Worm (Caenorhabditis elegans) whole organism, L1 larva: ENCODE data around the gene sre-54.

Source experiments
- aha-1 ChIP-seq: fragments of 150-350 bp; optimal IDR thresholded peaks from 2 replicates; lab custom pipeline; 2014; ENCODE audit warnings: missing biosample characterization, missing genetic modification characterization
- alr-1 ChIP-seq: fragments of 200-800 bp; sonication (Bioruptor generic); optimal IDR thresholded peaks from 2 replicates; lab custom pipeline; 2018; ENCODE audit warnings: borderline replicate concordance, mild to moderate bottlenecking, missing genetic modification characterization, missing compliant biosample characterization
- blmp-1 ChIP-seq: fragments of 150-350 bp; optimal IDR thresholded peaks from 2 replicates; lab custom pipeline; 2014; ENCODE audit warnings: missing biosample characterization, missing genetic modification characterization
- ceh-63 ChIP-seq: fragments of 200-800 bp; sonication (Bioruptor generic); optimal IDR thresholded peaks from 2 replicates; lab custom pipeline; 2018; ENCODE audit warnings: mild to moderate bottlenecking, missing genetic modification characterization, missing compliant biosample characterization
- ceh-8 ChIP-seq: fragments of 200-800 bp; sonication (Bioruptor generic); optimal IDR thresholded peaks from 2 replicates; lab custom pipeline; 2018; ENCODE audit warnings: mild to moderate bottlenecking, missing genetic modification characterization, moderate library complexity, missing compliant biosample characterization
- ceh-82 ChIP-seq, 3 experiments: fragments of 150-350 bp in 1 of 3; sonication (generic microtip) in 2 of 3; optimal IDR thresholded peaks; 2 replicates each; lab custom pipeline; 2014 to 2017; ENCODE audit warnings: missing biosample characterization in 3 of 3, missing genetic modification characterization in 3 of 3
- ces-1 ChIP-seq: fragments of 150-350 bp; optimal IDR thresholded peaks from 2 replicates; lab custom pipeline; 2014; ENCODE audit warnings: missing biosample characterization, missing genetic modification reagents, missing genetic modification characterization
- dsc-1 ChIP-seq: sonication (generic microtip); optimal IDR thresholded peaks from 2 replicates; lab custom pipeline; 2016; ENCODE audit warnings: mild to moderate bottlenecking, missing genetic modification characterization, missing compliant biosample characterization
- efl-1 ChIP-seq, 4 experiments: fragments of 150-350 bp; optimal IDR thresholded peaks in 3 of 4; peaks in 1 of 4; 1 replicate in 1 of 4; 2 replicates in 3 of 4; lab custom pipeline; 2014; ENCODE audit warnings: missing biosample characterization in 2 of 4, missing genetic modification characterization in 2 of 4, missing genetic modification reagents in 2 of 4
- egl-13 ChIP-seq: sonication (generic microtip); optimal IDR thresholded peaks from 2 replicates; lab custom pipeline; 2016; ENCODE audit warnings: missing genotype, missing genetic modification reagents, missing genetic modification characterization, missing compliant biosample characterization
- elt-2 ChIP-seq: sonication (generic microtip); optimal IDR thresholded peaks from 2 replicates; lab custom pipeline; 2016; ENCODE audit warnings: missing genetic modification characterization, mild to moderate bottlenecking, inconsistent platforms, missing compliant biosample characterization, missing genetic modification reagents
- fkh-8 ChIP-seq: sonication (generic microtip); optimal IDR thresholded peaks from 2 replicates; lab custom pipeline; 2016; ENCODE audit warnings: mild to moderate bottlenecking, missing genetic modification characterization, missing compliant biosample characterization
- irx-1 ChIP-seq: sonication (generic microtip); optimal IDR thresholded peaks from 2 replicates; lab custom pipeline; 2016; ENCODE audit warnings: missing genetic modification characterization, missing compliant biosample characterization
- isw-1 ChIP-seq: fragments of 200-800 bp; sonication (Bioruptor generic); IDR thresholded peaks from 2 replicates; pipeline ENCODE4 v1.3.6; 2022; ENCODE audit warnings: missing genetic modification characterization, missing compliant biosample characterization
- lin-13 ChIP-seq: fragments of 150-350 bp; optimal IDR thresholded peaks from 2 replicates; lab custom pipeline; 2014; ENCODE audit warnings: missing biosample characterization, missing genetic modification reagents, missing genetic modification characterization
- lin-14 ChIP-seq: fragments of 200-800 bp; sonication (Bioruptor generic); optimal IDR thresholded peaks from 2 replicates; lab custom pipeline; 2018; ENCODE audit warnings: mild to moderate bottlenecking, missing genetic modification characterization, moderate library complexity, missing compliant biosample characterization
- lin-15B ChIP-seq: fragments of 150-350 bp; sonication (generic microtip); optimal IDR thresholded peaks from 3 replicates; lab custom pipeline; 2014; ENCODE audit warnings: missing biosample characterization, missing genetic modification characterization
- lsy-2 ChIP-seq, 2 experiments: fragments of 150-350 bp; optimal IDR thresholded peaks; 2 replicates each; lab custom pipeline; 2014; ENCODE audit warnings: missing biosample characterization in 2 of 2, missing genetic modification characterization in 2 of 2
- mab-9 ChIP-seq: fragments of 200-800 bp; sonication (Bioruptor generic); IDR thresholded peaks from 2 replicates; pipeline ENCODE4 v1.3.6; 2022; ENCODE audit warnings: missing genetic modification reagents, missing genetic modification characterization, missing compliant biosample characterization
- mdl-1 ChIP-seq, 2 experiments: fragments of 150-350 bp; optimal IDR thresholded peaks; 2 replicates each; lab custom pipeline; 2014 to 2017; ENCODE audit warnings: missing biosample characterization in 2 of 2, missing genetic modification characterization in 2 of 2, inconsistent platforms in 1 of 2
- nhr-11 ChIP-seq: fragments of 150-350 bp; optimal IDR thresholded peaks from 2 replicates; lab custom pipeline; 2014; ENCODE audit warnings: missing biosample characterization, missing genetic modification characterization
- nhr-20 ChIP-seq: sonication (generic microtip); optimal IDR thresholded peaks from 2 replicates; lab custom pipeline; 2016; ENCODE audit warnings: mild to moderate bottlenecking, missing genetic modification characterization, missing compliant biosample characterization
- nhr-28 ChIP-seq: fragments of 150-350 bp; optimal IDR thresholded peaks from 2 replicates; lab custom pipeline; 2014; ENCODE audit warnings: missing biosample characterization, missing genetic modification characterization
- nhr-71 ChIP-seq: sonication (generic microtip); optimal IDR thresholded peaks from 2 replicates; lab custom pipeline; 2016; ENCODE audit warnings: mild to moderate bottlenecking, missing genetic modification characterization, moderate library complexity, missing compliant biosample characterization
- nhr-76 ChIP-seq: sonication (generic microtip); optimal IDR thresholded peaks from 2 replicates; lab custom pipeline; 2017; ENCODE audit warnings: missing biosample characterization, missing genetic modification characterization
- nhr-77 ChIP-seq: fragments of 150-350 bp; optimal IDR thresholded peaks from 2 replicates; lab custom pipeline; 2014; ENCODE audit warnings: missing biosample characterization, missing genetic modification characterization
- nhr-84 ChIP-seq: sonication (generic microtip); optimal IDR thresholded peaks from 2 replicates; lab custom pipeline; 2017; ENCODE audit warnings: missing biosample characterization, missing genetic modification characterization
- nhr-85 ChIP-seq: sonication (generic microtip); peaks from one replicate; lab custom pipeline; 2016; ENCODE audit warnings: missing genetic modification characterization, inconsistent platforms, missing compliant biosample characterization
- nhr-90 ChIP-seq: sonication (generic microtip); optimal IDR thresholded peaks from 2 replicates; lab custom pipeline; 2016; ENCODE audit warnings: mild to moderate bottlenecking, missing genetic modification characterization, missing compliant biosample characterization; ENCODE audit not compliant: poor library complexity
- rnt-1 ChIP-seq: sonication (generic microtip); optimal IDR thresholded peaks from 2 replicates; lab custom pipeline; 2016; ENCODE audit warnings: mild to moderate bottlenecking, missing genetic modification characterization, moderate library complexity, missing compliant biosample characterization
- skn-1 ChIP-seq: fragments of 150-350 bp; optimal IDR thresholded peaks from 2 replicates; lab custom pipeline; 2014; ENCODE audit warnings: missing biosample characterization, missing genetic modification characterization
- snpc-4 ChIP-seq: fragments of 150-350 bp; optimal IDR thresholded peaks from 2 replicates; lab custom pipeline; 2014; ENCODE audit warnings: missing biosample characterization, missing genetic modification characterization
- snu-23 ChIP-seq: sonication (generic microtip); optimal IDR thresholded peaks from 2 replicates; lab custom pipeline; 2016; ENCODE audit warnings: missing genetic modification characterization, missing compliant biosample characterization
- unc-62 ChIP-seq: fragments of 150-350 bp; optimal IDR thresholded peaks from 2 replicates; lab custom pipeline; 2014; ENCODE audit warnings: missing biosample characterization, missing genetic modification reagents, missing genetic modification characterization

Gene sre-54

ce11 chrII:12350737-12351275 lies 18.1 kb downstream of the sre-54 start (continued):
- no peak for TF ChIP-seq aha-1 (tag; lab: Kevin White, UChicago)
- TF ChIP-seq nhr-71 (tag; lab: Kevin White, UChicago): peak; percentile 25
- TF ChIP-seq nhr-20 (tag; lab: Kevin White, UChicago): peak; percentile 13
- TF ChIP-seq blmp-1 (tag; lab: Kevin White, UChicago): peak; percentile 12
- peak; percentile 54 for TF ChIP-seq lin-14 (GFP tag; lab: Kevin White, UChicago)
- peak in 1 of 2 experiments; percentile 72 for TF ChIP-seq lsy-2 (tag; optimal IDR thresholded peaks at IDR 0.05; lab: Kevin White, UChicago)

ce11 chrII:12352115-12352514 lies 19.4 kb downstream of the sre-54 start, which contains the start of gene ras-1:
TSS of gene ras-1 (minus strand) at chrII:12352243.
- no peak for TF ChIP-seq nhr-28 (tag; lab: Kevin White, UChicago)
- peak in 1 of 2 experiments; percentile 2 for TF ChIP-seq lsy-2 (tag; optimal IDR thresholded peaks at IDR 0.05; lab: Kevin White, UChicago)
- TF ChIP-seq elt-2 (tag; lab: Kevin White, UChicago): peak; percentile 26
- TF ChIP-seq efl-1 (optimal IDR thresholded peaks at IDR 0.05; lab: Kevin White, UChicago): no peak
- peak in 1 of 2 experiments; percentile 51 for TF ChIP-seq efl-1 (GFP tag; optimal IDR thresholded peaks at IDR 0.05 in 1 of 2; lab: Kevin White, UChicago)
- peak; percentile 1 for TF ChIP-seq blmp-1 (tag; lab: Kevin White, UChicago)
- no peak for TF ChIP-seq ces-1 (GFP tag; lab: Kevin White, UChicago)

- TF ChIP-seq mab-9 (GFP tag; lab: Robert Waterston, UW): no peak
- no peak for TF ChIP-seq lin-13
- TF ChIP-seq ceh-8: no peak
- TF ChIP-seq egl-13 (tag; lab: Kevin White, UChicago): no peak
- TF ChIP-seq nhr-77: no peak
- TF ChIP-seq nhr-84 (tag; lab: Kevin White, UChicago): no peak
- no peak for TF ChIP-seq irx-1 (tag; lab: Kevin White, UChicago)
- no peak for TF ChIP-seq lin-15B (tag; lab: Kevin White, UChicago)
- no peak for TF ChIP-seq mdl-1 (tag; optimal IDR thresholded peaks at IDR 0.05; lab: Kevin White, UChicago)
- no peak for TF ChIP-seq skn-1 (tag; lab: Kevin White, UChicago)
- no peak for TF ChIP-seq nhr-11 (tag; lab: Kevin White, UChicago)
- no peak for TF ChIP-seq snpc-4 (tag; lab: Kevin White, UChicago)
- TF ChIP-seq nhr-76 (tag; lab: Kevin White, UChicago): no peak
- TF ChIP-seq dsc-1 (tag; lab: Kevin White, UChicago): no peak
- TF ChIP-seq unc-62: no peak
- no peak for TF ChIP-seq efl-1 (optimal IDR thresholded peaks at IDR 0.05; lab: Kevin White, UChicago)
- TF ChIP-seq efl-1 (GFP tag; optimal IDR thresholded peaks at IDR 0.05 in 1 of 2; lab: Kevin White, UChicago): no peak
- TF ChIP-seq nhr-85: no peak
These were observed 20.4 kb downstream of the sre-54 start for ce11 chrII:12353104-12353503.

- TF ChIP-seq lsy-2 (tag; optimal IDR thresholded peaks at IDR 0.05; lab: Kevin White, UChicago) (peak in 1 of 2 experiments; percentile 25), nhr-71 (tag; lab: Kevin White, UChicago) (peak; percentile 24), egl-13 (tag; lab: Kevin White, UChicago) (no peak), rnt-1 (tag; lab: Kevin White, UChicago) (peak; percentile 69), nhr-90 (no peak), ceh-82 (tag; optimal IDR thresholded peaks at IDR 0.05; lab: Kevin White, UChicago) (no peak), isw-1 (GFP tag; lab: Robert Waterston, UW) (no peak), lin-14 (GFP tag; lab: Kevin White, UChicago) (peak; percentile 51), fkh-8 (tag; lab: Kevin White, UChicago) (no peak), snu-23 (GFP tag; lab: Kevin White, UChicago) (peak; percentile 1), skn-1 (tag; lab: Kevin White, UChicago) (no peak), nhr-28 (tag; lab: Kevin White, UChicago) (no peak), efl-1 (optimal IDR thresholded peaks at IDR 0.05; lab: Kevin White, UChicago) (no peak), efl-1 (GFP tag; optimal IDR thresholded peaks at IDR 0.05 in 1 of 2; lab: Kevin White, UChicago) (peak in 1 of 2 experiments; percentile 56), ceh-63 (GFP tag; lab: Kevin White, UChicago) (no peak), alr-1 (tag; lab: Kevin White, UChicago) (no peak), mdl-1 (tag; optimal IDR thresholded peaks at IDR 0.05; lab: Kevin White, UChicago) (peak in 1 of 2 experiments; percentile 14)
These were observed 21.1 kb downstream of the sre-54 start for ce11 chrII:12353816-12354215.
